Worm (Caenorhabditis elegans) whole organism, early embryonic: Measurements from ENCODE around the gene mlc-3.

Experiments used
- ceh-13 ChIP-seq: fragments of 200-800 bp; sonication (Bioruptor generic); optimal IDR thresholded peaks from 2 replicates; lab custom pipeline; 2018; ENCODE audit warnings: mild to moderate bottlenecking, missing genetic modification characterization, missing compliant biosample characterization
- ets-7 ChIP-seq: sonication (generic microtip); optimal IDR thresholded peaks from 2 replicates; lab custom pipeline; 2016; ENCODE audit warnings: missing genotype, missing genetic modification characterization, missing compliant biosample characterization
- flt-1 ChIP-seq: fragments of 200-800 bp; sonication (Bioruptor generic); IDR thresholded peaks from 2 replicates; pipeline ENCODE4 v1.3.6; 2022; ENCODE audit warnings: missing genetic modification characterization, missing compliant biosample characterization
- hmg-4 ChIP-seq: fragments of 200-800 bp; sonication (Bioruptor generic); optimal IDR thresholded peaks from 2 replicates; lab custom pipeline; 2018; ENCODE audit warnings: mild to moderate bottlenecking, missing genetic modification characterization, missing compliant biosample characterization
- hnd-1 ChIP-seq: sonication (generic microtip); optimal IDR thresholded peaks from 2 replicates; lab custom pipeline; 2016; ENCODE audit warnings: missing genetic modification characterization, missing compliant biosample characterization
- pes-1 ChIP-seq: fragments of 200-800 bp; sonication (Bioruptor generic); IDR thresholded peaks from 2 replicates; pipeline ENCODE4 v1.3.6; 2022; ENCODE audit warnings: missing genetic modification reagents, missing genetic modification characterization, missing compliant biosample characterization
- sea-1 ChIP-seq: fragments of 200-800 bp; sonication (Bioruptor generic); conservative IDR thresholded peaks from 2 replicates; pipeline ENCODE4 v1.3.6; 2022; ENCODE audit warnings: missing genetic modification characterization, missing compliant biosample characterization
- tbx-11 ChIP-seq: fragments of 200-800 bp; sonication (Bioruptor generic); IDR thresholded peaks from 2 replicates; pipeline ENCODE4 v1.3.6; 2022; ENCODE audit warnings: missing genetic modification characterization, missing compliant biosample characterization
- tbx-37 ChIP-seq: fragments of 200-800 bp; sonication (Bioruptor generic); conservative IDR thresholded peaks from 2 replicates; pipeline ENCODE4 v1.3.6; 2022; ENCODE audit warnings: missing genetic modification reagents, missing genetic modification characterization, missing compliant biosample characterization
- tra-4 ChIP-seq: sonication (generic microtip); optimal IDR thresholded peaks from 2 replicates; lab custom pipeline; 2017; ENCODE audit warnings: missing genetic modification characterization, missing compliant biosample characterization

ce11 chrIII:5603439-5603986 lies 38.7 kb downstream of the mlc-3 start, which contains the start of gene madf-11:
- TF ChIP-seq hmg-4 (peak; percentile 68), tbx-11 (GFP tag; lab: Robert Waterston, UW) (no peak), flt-1 (GFP tag; lab: Robert Waterston, UW) (no peak), tra-4 (tag; lab: Kevin White, UChicago) (no peak), ceh-13 (GFP tag; lab: Kevin White, UChicago) (no peak), pes-1 (GFP tag; lab: Robert Waterston, UW) (no peak), hnd-1 (tag; lab: Kevin White, UChicago) (no peak), ets-7 (tag; lab: Kevin White, UChicago) (peak; percentile 1), sea-1 (no peak), tbx-37 (0 out of 2 replicates have a peak, but pooled peaks have one; percentile 33)
